Fruit fly (Drosophila melanogaster) Kc167 (cell line): ENCODE results near the gene Zip99C.

Experiments
- Sin3A ChIP-seq: fragments of >200 bp; optimal IDR thresholded peaks from 2 replicates; lab custom pipeline; 2018; ENCODE audit warnings: missing external identifiers
- h ChIP-seq: fragments of >200 bp; optimal IDR thresholded peaks from 3 replicates; lab custom pipeline; 2018; ENCODE audit warnings: missing external identifiers
- psq ChIP-seq: fragments of >200 bp; optimal IDR thresholded peaks from 2 replicates; lab custom pipeline; 2017; ENCODE audit warnings: missing external identifiers

DNA sequence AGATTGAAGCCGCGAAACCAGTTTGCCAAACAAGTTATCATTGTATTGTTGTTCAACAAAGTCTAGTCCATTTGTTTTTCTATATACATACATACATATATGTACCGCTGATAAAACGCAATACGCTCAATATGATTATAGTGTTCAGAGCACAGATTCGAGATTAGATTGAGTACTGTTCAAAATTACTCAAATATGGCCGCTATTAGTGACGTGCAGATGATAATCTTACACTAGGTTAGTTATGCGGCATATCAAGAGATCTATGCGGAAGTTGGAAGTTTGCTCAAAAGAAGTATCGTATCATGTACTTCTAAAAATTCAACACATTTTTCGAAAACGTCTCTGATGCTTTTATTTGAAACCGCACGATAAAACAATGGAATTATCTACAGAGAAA lies 800 bp downstream of the Zip99C start:
- TF ChIP-seq h (lab: Kevin White, UChicago), result no peak
- no peak for TF ChIP-seq Sin3A (lab: Kevin White, UChicago)
- no peak for TF ChIP-seq psq (lab: Kevin White, UChicago)
